Fruit fly (Drosophila melanogaster): Measurements from ENCODE around the gene RpS13.
A peak's percentile ranks its signal among the peaks of the same experiment; 100 is the strongest.

Gene RpS13

DNA sequence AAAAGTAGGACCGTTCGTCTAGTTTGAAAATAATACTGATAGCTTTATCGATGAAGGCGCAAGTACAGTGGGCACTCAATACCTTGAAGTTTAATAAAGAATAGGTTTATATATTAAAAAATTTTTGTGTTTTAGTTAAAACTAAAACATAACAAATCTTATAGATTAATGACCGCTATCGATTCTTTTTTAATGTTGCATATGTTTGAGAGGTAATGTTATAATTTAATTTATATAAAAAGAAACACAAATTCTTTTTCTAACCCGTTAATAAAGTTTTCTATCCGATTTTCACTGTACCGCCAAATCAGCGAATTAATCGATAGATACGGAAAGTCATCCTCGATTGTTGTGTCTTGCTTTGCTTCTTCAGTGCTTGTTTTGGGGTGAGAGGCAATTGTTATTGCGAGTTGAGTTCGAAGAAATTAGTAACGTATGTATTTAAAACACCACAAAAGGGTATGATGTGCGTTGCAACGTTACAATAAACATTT lies 19.7 kb upstream of the RpS13 start, which contains the start of the genes Dad1 and CG13384 (continued):
- TF ChIP-seq jing (GFP tag; optimal IDR thresholded peaks at IDR 0.05) (no peak), HLH4C (GFP tag; IDR thresholded peaks at IDR 0.05; ENCODE audit: partially characterized antibody) (no peak), Dbx (GFP tag; IDR thresholded peaks at IDR 0.05) (peak; percentile 93), CG10321 (GFP tag; IDR thresholded peaks at IDR 0.05) (peak; percentile 79), PHDP (tag; optimal IDR thresholded peaks at IDR 0.05) (peak; percentile 96), kay (GFP tag; optimal IDR thresholded peaks at IDR 0.05) (peak; percentile 57), Bdp1 (GFP tag; optimal IDR thresholded peaks at IDR 0.05) (peak; percentile 63), phol (tag; optimal IDR thresholded peaks at IDR 0.05) (peak; percentile 94), tna (GFP tag; IDR thresholded peaks at IDR 0.05; ENCODE audit: partially characterized antibody) (no peak), MTF-1 (GFP tag; optimal IDR thresholded peaks at IDR 0.05; ENCODE audit: borderline replicate concordance) (peak; percentile 64), CG1529 (GFP tag; optimal IDR thresholded peaks at IDR 0.05) (peak; percentile 81), Hr3 (GFP tag; optimal IDR thresholded peaks at IDR 0.05) (peak; percentile 92), Hr39 (optimal IDR thresholded peaks at IDR 0.05) (no peak), Asciz (GFP tag; optimal IDR thresholded peaks at IDR 0.05) (peak; percentile 80), pb (GFP tag; optimal IDR thresholded peaks at IDR 0.05) (no peak), CG4404 (GFP tag; IDR thresholded peaks at IDR 0.05) (peak; percentile 91), chn (GFP tag; optimal IDR thresholded peaks at IDR 0.05) (peak; percentile 68), CG13296 (GFP tag; optimal IDR thresholded peaks at IDR 0.05) (peak; percentile 96), CG9437 (GFP tag; optimal IDR thresholded peaks at IDR 0.05) (peak; percentile 87), amos (GFP tag; IDR thresholded peaks at IDR 0.05; ENCODE audit: partially characterized antibody) (peak; percentile 45; the same call in 1 of the 2 replicates), CG18619 (GFP tag; optimal IDR thresholded peaks at IDR 0.05) (peak; percentile 93), CG8089 (GFP tag; optimal IDR thresholded peaks at IDR 0.05) (peak; percentile 51), sisA (GFP tag; IDR thresholded peaks at IDR 0.05) (peak; percentile 88), insv (GFP tag; optimal IDR thresholded peaks at IDR 0.05) (peak in 1 of 2 experiments; percentile 64), Optix (GFP tag; IDR thresholded peaks at IDR 0.05) (no peak), psq (GFP tag; optimal IDR thresholded peaks at IDR 0.05) (peak; percentile 84), danr (GFP tag; IDR thresholded peaks at IDR 0.05) (peak; percentile 89), dati (GFP tag; IDR thresholded peaks at IDR 0.05) (no peak), fd102C (GFP tag; optimal IDR thresholded peaks at IDR 0.05) (peak; percentile 55), CG12071 (GFP tag; optimal IDR thresholded peaks at IDR 0.05) (peak; percentile 10), CG8388 (GFP tag; optimal IDR thresholded peaks at IDR 0.05) (peak; percentile 90), BtbVII (GFP tag; optimal IDR thresholded peaks at IDR 0.05) (peak; percentile 89), cas (GFP tag; IDR thresholded peaks at IDR 0.05) (peak; percentile 84), CG12219 (GFP tag; optimal IDR thresholded peaks at IDR 0.05) (peak; percentile 57), CoRest (tag; optimal IDR thresholded peaks at IDR 0.05) (peak; percentile 98), z (GFP tag; IDR thresholded peaks at IDR 0.05) (no peak), Drgx (GFP tag; IDR thresholded peaks at IDR 0.05) (peak; percentile 85), slp2 (GFP tag; optimal IDR thresholded peaks at IDR 0.05) (no peak), Pdp1 (GFP tag; optimal IDR thresholded peaks at IDR 0.05) (peak; percentile 49 to 74), B-H2 (GFP tag; optimal IDR thresholded peaks at IDR 0.05) (peak; percentile 96), zfh2 (GFP tag; optimal IDR thresholded peaks at IDR 0.05) (peak; percentile 63), CG30403 (GFP tag; optimal IDR thresholded peaks at IDR 0.05) (peak; percentile 96), CG1233 (GFP tag; optimal IDR thresholded peaks at IDR 0.05) (peak; percentile 91), CG8359 (GFP tag; optimal IDR thresholded peaks at IDR 0.05; ENCODE audit: borderline replicate concordance) (peak; percentile 51), unc-4 (GFP tag; IDR thresholded peaks at IDR 0.05; ENCODE audit: partially characterized antibody) (0 out of 2 replicates have a peak, but pooled peaks have one; percentile 51), CG3281 (GFP tag; optimal IDR thresholded peaks at IDR 0.05) (peak; percentile 95), CG31224 (GFP tag; IDR thresholded peaks at IDR 0.05) (peak; percentile 85), NfI (GFP tag; optimal IDR thresholded peaks at IDR 0.05) (peak; percentile 91), CG43689 (GFP tag; IDR thresholded peaks at IDR 0.05) (peak; percentile 72), CG17328 (GFP tag; IDR thresholded peaks at IDR 0.05) (peak; percentile 87)

Data from whole organism, embryonic.